Worm (Caenorhabditis elegans) whole organism, L4 larva: ENCODE results near the gene F54G2.1.
A peak's percentile ranks its signal among the peaks of the same experiment; 100 is the strongest.

ENCODE experiments used
- D1046.2 ChIP-seq: fragments of 200-800 bp; sonication (Bioruptor generic); IDR thresholded peaks from 2 replicates; pipeline ENCODE4 v1.3.6; 2022; ENCODE audit warnings: missing genetic modification characterization, missing compliant biosample characterization
- F44E2.7 ChIP-seq: fragments of 200-800 bp; sonication (Bioruptor generic); IDR thresholded peaks from 2 replicates; pipeline ENCODE4 v2.1.2; 2022; ENCODE audit warnings: missing genetic modification characterization, missing compliant biosample characterization
- T26A8.4 ChIP-seq: fragments of 200-800 bp; sonication (Bioruptor generic); IDR thresholded peaks from 2 replicates; pipeline ENCODE4 v1.3.6; 2022; ENCODE audit warnings: missing genetic modification characterization, missing compliant biosample characterization
- Y105C5A.15 ChIP-seq: fragments of 200-800 bp; sonication (Bioruptor generic); IDR thresholded peaks from 2 replicates; pipeline ENCODE4 v1.3.6; 2022; ENCODE audit warnings: missing genetic modification characterization, missing compliant biosample characterization
- Y5F2A.4 ChIP-seq: fragments of 200-800 bp; sonication (Bioruptor generic); optimal IDR thresholded peaks from 2 replicates; lab custom pipeline; 2018; ENCODE audit warnings: mild to moderate bottlenecking, missing genetic modification characterization, missing compliant biosample characterization
- aha-1 ChIP-seq: fragments of 150-350 bp; peaks from one replicate; lab custom pipeline; 2014; ENCODE audit warnings: missing biosample characterization, missing genetic modification characterization
- ceh-28 ChIP-seq: fragments of 150-350 bp; optimal IDR thresholded peaks from 2 replicates; lab custom pipeline; 2014; ENCODE audit warnings: missing biosample characterization, missing genetic modification reagents, missing genetic modification characterization
- cey-2 ChIP-seq: sonication (generic microtip); optimal IDR thresholded peaks from 3 replicates; lab custom pipeline; 2017; ENCODE audit warnings: missing genetic modification characterization, mild to moderate bottlenecking, missing compliant biosample characterization, antibody characterized with exemption, borderline replicate concordance; ENCODE audit not compliant: insufficient read depth
- daf-12 ChIP-seq: fragments of 150-350 bp; optimal IDR thresholded peaks from 2 replicates; lab custom pipeline; 2014; ENCODE audit warnings: missing biosample characterization, missing genetic modification reagents, missing genetic modification characterization
- daf-16 ChIP-seq, 3 experiments: sonication (generic microtip); optimal IDR thresholded peaks; 2 replicates each; lab custom pipeline; 2016 to 2017; ENCODE audit warnings: missing genetic modification characterization in 3 of 3, missing genetic modification reagents in 3 of 3, mild to moderate bottlenecking in 2 of 3, missing compliant biosample characterization in 2 of 3, missing biosample characterization in 1 of 3, moderate library complexity in 1 of 3
- daf-19 ChIP-seq: fragments of 200-800 bp; sonication (Bioruptor generic); conservative IDR thresholded peaks from 2 replicates; pipeline ENCODE4 v1.3.6; 2022; ENCODE audit warnings: missing genetic modification characterization, missing compliant biosample characterization
- dmd-6 ChIP-seq: fragments of 200-800 bp; sonication (Bioruptor generic); IDR thresholded peaks from 2 replicates; pipeline ENCODE4 v1.3.6; 2022; ENCODE audit warnings: missing genetic modification reagents, missing genetic modification characterization, missing compliant biosample characterization
- dpl-1 ChIP-seq: fragments of 150-350 bp; optimal IDR thresholded peaks from 2 replicates; lab custom pipeline; 2014; ENCODE audit warnings: missing biosample characterization, missing genetic modification reagents, missing genetic modification characterization
- dve-1 ChIP-seq: sonication (generic microtip); optimal IDR thresholded peaks from 2 replicates; lab custom pipeline; 2017; ENCODE audit warnings: antibody characterized with exemption, mild to moderate bottlenecking, missing genetic modification characterization, missing compliant biosample characterization; ENCODE audit not compliant: insufficient read depth
- egl-43 ChIP-seq: fragments of 200-800 bp; sonication (Bioruptor generic); IDR thresholded peaks from 2 replicates; pipeline ENCODE4 v1.3.6; 2022; ENCODE audit warnings: missing genetic modification reagents, missing genetic modification characterization, missing compliant biosample characterization
- fos-1 ChIP-seq: fragments of 150-350 bp; optimal IDR thresholded peaks from 2 replicates; lab custom pipeline; 2014; ENCODE audit warnings: missing biosample characterization, missing genetic modification characterization
- gei-8 ChIP-seq: fragments of 200-800 bp; sonication (Bioruptor generic); optimal IDR thresholded peaks from 2 replicates; lab custom pipeline; 2018; ENCODE audit warnings: mild to moderate bottlenecking, missing genetic modification characterization, missing compliant biosample characterization
- hif-1 ChIP-seq, 2 experiments: sonication (generic microtip); optimal IDR thresholded peaks; 2 replicates each; lab custom pipeline; 2016 to 2017; ENCODE audit warnings: missing compliant biosample characterization in 2 of 2, missing genetic modification characterization in 2 of 2, missing genetic modification reagents in 2 of 2, missing genotype in 2 of 2, mild to moderate bottlenecking in 1 of 2
- hlh-11 ChIP-seq: fragments of 200-800 bp; sonication (Bioruptor generic); optimal IDR thresholded peaks from 2 replicates; lab custom pipeline; 2018; ENCODE audit warnings: mild to moderate bottlenecking, missing genetic modification characterization, missing compliant biosample characterization
- hmg-1.1 ChIP-seq: fragments of 200-800 bp; sonication (Bioruptor generic); IDR thresholded peaks from 2 replicates; pipeline ENCODE4 v1.3.6; 2022; ENCODE audit warnings: missing genetic modification reagents, missing genetic modification characterization, missing compliant biosample characterization
- lim-7 ChIP-seq: fragments of 200-800 bp; sonication (Bioruptor generic); IDR thresholded peaks from 2 replicates; pipeline ENCODE4 v1.3.6; 2022; ENCODE audit warnings: missing genetic modification characterization, missing compliant biosample characterization
- lin-15B ChIP-seq: fragments of 150-350 bp; sonication (generic microtip); optimal IDR thresholded peaks from 3 replicates; lab custom pipeline; 2014; ENCODE audit warnings: missing biosample characterization, missing genetic modification characterization
- lin-38 ChIP-seq: fragments of 200-800 bp; sonication (Bioruptor generic); IDR thresholded peaks from 2 replicates; pipeline ENCODE4 v1.3.6; 2022; ENCODE audit warnings: missing genetic modification reagents, missing genetic modification characterization, missing compliant biosample characterization
- lin-39 ChIP-seq: fragments of 150-350 bp; optimal IDR thresholded peaks from 2 replicates; lab custom pipeline; 2014; ENCODE audit warnings: missing biosample characterization, missing genetic modification reagents, missing genetic modification characterization
- lir-3 ChIP-seq: sonication (generic microtip); optimal IDR thresholded peaks from 2 replicates; lab custom pipeline; 2016; ENCODE audit warnings: mild to moderate bottlenecking, missing genetic modification characterization, missing compliant biosample characterization
- madf-9 ChIP-seq: fragments of 200-800 bp; sonication (Bioruptor generic); conservative IDR thresholded peaks from 2 replicates; pipeline ENCODE4 v1.3.6; 2022; ENCODE audit warnings: missing genetic modification reagents, missing genetic modification characterization, missing compliant biosample characterization
- mdt-29 ChIP-seq: fragments of 200-800 bp; sonication (Bioruptor generic); IDR thresholded peaks from 2 replicates; pipeline ENCODE4 v1.3.6; 2022; ENCODE audit warnings: missing genetic modification reagents, missing genetic modification characterization, missing compliant biosample characterization
- mes-2 ChIP-seq: sonication (generic microtip); optimal IDR thresholded peaks from 2 replicates; lab custom pipeline; 2016; ENCODE audit warnings: missing genotype, mild to moderate bottlenecking, missing genetic modification characterization, missing compliant biosample characterization; ENCODE audit not compliant: poor library complexity, severe bottlenecking
- mxl-3 ChIP-seq: fragments of 200-800 bp; sonication (Bioruptor generic); optimal IDR thresholded peaks from 2 replicates; lab custom pipeline; 2018; ENCODE audit warnings: mild to moderate bottlenecking, missing genetic modification characterization, missing compliant biosample characterization
- nhr-102 ChIP-seq: sonication (generic microtip); optimal IDR thresholded peaks from 2 replicates; lab custom pipeline; 2016; ENCODE audit warnings: mild to moderate bottlenecking, missing genetic modification characterization, moderate library complexity, missing compliant biosample characterization
- nhr-11 ChIP-seq: fragments of 150-350 bp; optimal IDR thresholded peaks from 2 replicates; lab custom pipeline; 2014; ENCODE audit warnings: missing biosample characterization, missing genetic modification characterization
- nhr-111 ChIP-seq: fragments of 200-800 bp; sonication (Bioruptor generic); optimal IDR thresholded peaks from 2 replicates; lab custom pipeline; 2018; ENCODE audit warnings: mild to moderate bottlenecking, missing genetic modification characterization, missing compliant biosample characterization
- nhr-28 ChIP-seq: fragments of 150-350 bp; optimal IDR thresholded peaks from 2 replicates; lab custom pipeline; 2014; ENCODE audit warnings: missing biosample characterization, missing genetic modification characterization
- nhr-48 ChIP-seq: sonication (generic microtip); optimal IDR thresholded peaks from 2 replicates; lab custom pipeline; 2016; ENCODE audit warnings: mild to moderate bottlenecking, missing genetic modification characterization, missing compliant biosample characterization
- nhr-6 ChIP-seq: fragments of 150-350 bp; optimal IDR thresholded peaks from 2 replicates; lab custom pipeline; 2014; ENCODE audit warnings: missing biosample characterization, missing genetic modification characterization
- nhr-76 ChIP-seq: fragments of 150-350 bp; optimal IDR thresholded peaks from 2 replicates; lab custom pipeline; 2014; ENCODE audit warnings: missing biosample characterization, missing genetic modification characterization
- nhr-77 ChIP-seq: fragments of 150-350 bp; optimal IDR thresholded peaks from 2 replicates; lab custom pipeline; 2014; ENCODE audit warnings: missing biosample characterization, missing genetic modification characterization
- rbr-2 ChIP-seq: sonication (generic microtip); optimal IDR thresholded peaks from 2 replicates; lab custom pipeline; 2016; ENCODE audit warnings: missing genotype, missing genetic modification characterization, missing compliant biosample characterization
- set-16 ChIP-seq: fragments of 200-800 bp; sonication (Bioruptor generic); IDR thresholded peaks from 2 replicates; pipeline ENCODE4 v1.3.6; 2022; ENCODE audit warnings: missing genetic modification reagents, missing genetic modification characterization, missing compliant biosample characterization
- snpc-4 ChIP-seq: fragments of 150-350 bp; optimal IDR thresholded peaks from 2 replicates; lab custom pipeline; 2014; ENCODE audit warnings: missing biosample characterization, missing genetic modification characterization
- spr-1 ChIP-seq: sonication (generic microtip); optimal IDR thresholded peaks from 2 replicates; lab custom pipeline; 2016; ENCODE audit warnings: mild to moderate bottlenecking, missing genetic modification characterization, missing compliant biosample characterization
- spr-3 ChIP-seq: fragments of 200-800 bp; sonication (Bioruptor generic); optimal IDR thresholded peaks from 2 replicates; lab custom pipeline; 2018; ENCODE audit warnings: mild to moderate bottlenecking, missing genetic modification characterization, missing compliant biosample characterization
- tag-97 ChIP-seq: fragments of 200-800 bp; sonication (Bioruptor generic); IDR thresholded peaks from 2 replicates; pipeline ENCODE4 v1.3.6; 2022; ENCODE audit warnings: missing genetic modification characterization, missing compliant biosample characterization
- tra-1 ChIP-seq: fragments of 200-800 bp; sonication (Bioruptor generic); IDR thresholded peaks from 2 replicates; pipeline ENCODE4 v1.3.6; 2022; ENCODE audit warnings: missing genetic modification reagents, missing genetic modification characterization, missing compliant biosample characterization
- unc-130 ChIP-seq: sonication (generic microtip); optimal IDR thresholded peaks from 2 replicates; lab custom pipeline; 2016; ENCODE audit warnings: missing genetic modification reagents, missing genetic modification characterization, missing compliant biosample characterization
- unc-39 ChIP-seq: sonication (generic microtip); optimal IDR thresholded peaks from 2 replicates; lab custom pipeline; 2017; ENCODE audit warnings: missing biosample characterization, missing genetic modification characterization
- vab-7 ChIP-seq: fragments of 200-800 bp; sonication (Bioruptor generic); IDR thresholded peaks from 2 replicates; pipeline ENCODE4 v1.3.6; 2022; ENCODE audit warnings: missing genetic modification reagents, missing genetic modification characterization, missing compliant biosample characterization
- zag-1 ChIP-seq: fragments of 150-350 bp; optimal IDR thresholded peaks from 2 replicates; lab custom pipeline; 2014; ENCODE audit warnings: missing biosample characterization, missing genetic modification characterization
- zfp-3 ChIP-seq: fragments of 200-800 bp; sonication (Bioruptor generic); conservative IDR thresholded peaks from 2 replicates; pipeline ENCODE4 v1.3.6; 2022; ENCODE audit warnings: missing genetic modification reagents, missing genetic modification characterization, missing compliant biosample characterization
- zip-11 ChIP-seq: fragments of 200-800 bp; sonication (Bioruptor generic); IDR thresholded peaks from 2 replicates; pipeline ENCODE4 v1.3.6; 2022; ENCODE audit warnings: missing genetic modification characterization, missing compliant biosample characterization
- zip-2 ChIP-seq: fragments of 150-350 bp; optimal IDR thresholded peaks from 2 replicates; lab custom pipeline; 2014; ENCODE audit warnings: missing biosample characterization, missing genetic modification characterization

F54G2.1 gene

DNA sequence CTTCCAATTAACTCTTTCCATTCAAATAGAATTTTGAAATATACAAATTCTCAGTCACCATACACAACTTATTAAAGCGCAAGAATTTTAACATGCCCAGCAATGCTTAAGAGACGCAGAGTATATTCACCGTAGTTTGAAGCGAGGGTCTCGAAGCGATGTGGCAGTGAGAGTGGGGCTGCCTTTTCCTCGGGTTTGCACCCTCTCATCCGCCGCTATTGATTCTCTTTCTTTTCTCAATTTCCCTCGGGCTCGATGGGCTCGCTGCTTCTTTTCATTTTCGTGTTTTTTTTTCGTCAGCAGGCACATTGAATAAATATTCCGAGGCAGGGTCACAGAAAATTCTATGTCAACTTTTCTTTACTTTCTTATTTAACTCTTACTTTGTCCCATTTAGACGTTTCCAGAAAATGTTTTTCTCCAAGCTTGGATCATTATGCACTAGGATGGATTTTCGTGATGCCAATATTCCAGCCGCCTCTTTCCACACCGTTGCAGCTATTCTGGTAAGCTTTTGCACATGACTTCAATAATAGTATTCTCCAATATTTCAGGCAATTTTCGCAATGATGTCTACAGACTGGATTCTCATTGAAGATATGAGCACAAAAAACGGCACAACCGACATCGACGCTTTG is 24.5 kb upstream of the F54G2.1 start, which contains the start of gene T14G11.1 (continued):
- TF ChIP-seq mes-2 (peak; percentile 83), daf-12 (tag; lab: Kevin White, UChicago) (no peak), gei-8 (GFP tag; lab: Kevin White, UChicago) (no peak), lir-3 (no peak), spr-1 (tag; lab: Kevin White, UChicago) (no peak), ceh-28 (tag; lab: Kevin White, UChicago) (no peak), nhr-102 (no peak), zip-11 (GFP tag; lab: Robert Waterston, UW) (no peak), Y5F2A.4 (GFP tag; lab: Kevin White, UChicago) (no peak), daf-16 (GFP tag; optimal IDR thresholded peaks at IDR 0.05; lab: Kevin White, UChicago) (peak in 1 of 2 experiments; percentile 26), daf-16 (tag; optimal IDR thresholded peaks at IDR 0.05; lab: Kevin White, UChicago) (peak; percentile 49), Y105C5A.15 (GFP tag; lab: Robert Waterston, UW) (no peak), T26A8.4 (GFP tag; lab: Robert Waterston, UW) (peak; percentile 53; the same call in 1 of the 2 replicates), vab-7 (GFP tag; lab: Robert Waterston, UW) (no peak), nhr-76 (no peak), nhr-111 (no peak), mdt-29 (GFP tag; lab: Robert Waterston, UW) (no peak), fos-1 (tag; lab: Kevin White, UChicago) (no peak), F44E2.7 (GFP tag; lab: Robert Waterston, UW) (no peak), nhr-6 (tag; lab: Kevin White, UChicago) (peak; percentile 21), tra-1 (GFP tag; lab: Robert Waterston, UW) (no peak), nhr-11 (tag; lab: Kevin White, UChicago) (peak; percentile 46), zag-1 (no peak), madf-9 (no peak), spr-3 (GFP tag; lab: Kevin White, UChicago) (no peak), nhr-48 (tag; lab: Kevin White, UChicago) (peak; percentile 9), cey-2 (tag; lab: Kevin White, UChicago) (no peak), hlh-11 (tag; lab: Kevin White, UChicago) (peak; percentile 57), rbr-2 (tag; lab: Kevin White, UChicago) (peak; percentile 74), zip-2 (no peak), lin-15B (tag; lab: Kevin White, UChicago) (no peak), set-16 (peak; percentile 34; the same call in 1 of the 2 replicates), dpl-1 (GFP tag; lab: Kevin White, UChicago) (peak; percentile 36), nhr-28 (peak; percentile 62), hmg-1.1 (GFP tag; lab: Robert Waterston, UW) (peak; percentile 82), nhr-77 (tag; lab: Kevin White, UChicago) (peak; percentile 15), unc-39 (tag; lab: Kevin White, UChicago) (no peak), daf-19 (no peak), unc-130 (GFP tag; lab: Kevin White, UChicago) (no peak), lim-7 (no peak), hif-1 (tag; optimal IDR thresholded peaks at IDR 0.05; lab: Kevin White, UChicago) (peak in 1 of 2 experiments; percentile 57), D1046.2 (GFP tag; lab: Robert Waterston, UW) (no peak)
- TF ChIP-seq, all 104 proteins: peak for 27

DNA sequence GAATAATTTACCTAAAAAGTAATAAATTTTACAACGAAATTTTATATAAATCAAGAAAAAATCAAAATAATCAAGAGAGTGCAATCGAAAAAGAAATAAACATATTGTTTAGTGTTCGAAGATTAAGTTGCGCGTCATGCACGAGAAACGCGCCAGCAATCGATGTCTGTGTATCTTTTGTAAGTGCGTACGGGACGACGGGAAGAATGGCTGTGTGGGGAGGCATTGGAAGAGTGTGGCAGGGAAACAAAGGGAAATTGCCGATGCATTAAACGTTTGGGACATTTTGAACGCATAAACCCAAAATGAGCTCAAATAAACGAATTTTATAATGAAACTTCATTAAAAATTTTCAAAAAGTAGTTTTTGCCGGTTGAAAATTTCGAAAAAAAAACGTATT is 23.0 kb upstream of the F54G2.1 start, which contains the start of gene immt-1:
Gene immt-1, minus strand, starts transcription at position 11 of the 400 bp plus-strand sequence.
- peak; percentile 79 for TF ChIP-seq mxl-3 (GFP tag; lab: Kevin White, UChicago)
- no peak for TF ChIP-seq D1046.2 (GFP tag; lab: Robert Waterston, UW)
- peak; percentile 90 for TF ChIP-seq dve-1
- no peak for TF ChIP-seq tag-97 (GFP tag; lab: Robert Waterston, UW)
- no peak for TF ChIP-seq snpc-4 (tag; lab: Kevin White, UChicago)
- TF ChIP-seq dmd-6 = peak; percentile 68; the same call in 1 of the 2 replicates
- TF ChIP-seq egl-43 (GFP tag; lab: Robert Waterston, UW) = no peak
- TF ChIP-seq zag-1 = no peak
- no peak; the same call in 1 of the 2 replicates for TF ChIP-seq lin-38 (GFP tag; lab: Robert Waterston, UW)
- peak; percentile 51 for TF ChIP-seq T26A8.4 (GFP tag; lab: Robert Waterston, UW)
- peak; percentile 99 for TF ChIP-seq aha-1 (tag; lab: Kevin White, UChicago)
- TF ChIP-seq zfp-3 (GFP tag; lab: Robert Waterston, UW) = no peak
- no peak for TF ChIP-seq daf-12 (tag; lab: Kevin White, UChicago)
- TF ChIP-seq mes-2 = peak; percentile 89
- no peak for TF ChIP-seq lin-39
- no peak for TF ChIP-seq nhr-76
